Worm (Caenorhabditis elegans) whole organism, L4 larva: ENCODE data around the gene B0284.3.

Experiments used
- F44E2.7 ChIP-seq: fragments of 200-800 bp; sonication (Bioruptor generic); IDR thresholded peaks from 2 replicates; pipeline ENCODE4 v2.1.2; 2022; ENCODE audit warnings: missing genetic modification characterization, missing compliant biosample characterization
- R02D3.7 ChIP-seq: fragments of 150-350 bp; sonication (generic microtip); optimal IDR thresholded peaks from 3 replicates; lab custom pipeline; 2014; ENCODE audit warnings: missing biosample characterization, missing genetic modification characterization
- T20F7.1 ChIP-seq: fragments of 200-800 bp; sonication (Bioruptor generic); optimal IDR thresholded peaks from 2 replicates; lab custom pipeline; 2018; ENCODE audit warnings: mild to moderate bottlenecking, missing genetic modification characterization, missing compliant biosample characterization
- ZK546.5 ChIP-seq, 2 experiments: sonication (generic microtip); optimal IDR thresholded peaks; 2 replicates each; lab custom pipeline; 2017; ENCODE audit warnings: missing biosample characterization in 2 of 2, missing genetic modification characterization in 2 of 2
- nhr-6 ChIP-seq: fragments of 150-350 bp; optimal IDR thresholded peaks from 2 replicates; lab custom pipeline; 2014; ENCODE audit warnings: missing biosample characterization, missing genetic modification characterization
- nhr-76 ChIP-seq: fragments of 150-350 bp; optimal IDR thresholded peaks from 2 replicates; lab custom pipeline; 2014; ENCODE audit warnings: missing biosample characterization, missing genetic modification characterization
- nhr-77 ChIP-seq: fragments of 150-350 bp; optimal IDR thresholded peaks from 2 replicates; lab custom pipeline; 2014; ENCODE audit warnings: missing biosample characterization, missing genetic modification characterization
- ztf-11 ChIP-seq: fragments of 150-350 bp; optimal IDR thresholded peaks from 2 replicates; lab custom pipeline; 2014; ENCODE audit warnings: missing biosample characterization, missing genetic modification characterization

ce11 chrIII:4407144-4407543, 27.5 kb upstream of the B0284.3 start, which contains the start of gene prdx-3:
- TF ChIP-seq nhr-77 (no peak), ztf-11 (no peak), nhr-6 (no peak), F44E2.7 (GFP tag; lab: Robert Waterston, UW) (no peak), ZK546.5 (tag; optimal IDR thresholded peaks at IDR 0.05; lab: Kevin White, UChicago) (no peak), R02D3.7 (tag; lab: Kevin White, UChicago) (no peak), nhr-76 (tag; lab: Kevin White, UChicago) (no peak), T20F7.1 (GFP tag; lab: Kevin White, UChicago) (no peak)
